Fruit fly (Drosophila melanogaster) whole organism, adult: ENCODE results near the gene Nmdmc.

Experiments used
- CG11617 ChIP-seq: fragments of 200-800 bp; sonication (Bioruptor generic); optimal IDR thresholded peaks from 2 replicates; lab custom pipeline; 2017; ENCODE audit warnings: mild to moderate bottlenecking, missing biosample characterization, missing genetic modification reagents, missing genetic modification characterization
- CG12768 ChIP-seq: fragments of 200-800 bp; sonication (Bioruptor generic); optimal IDR thresholded peaks from 2 replicates; lab custom pipeline; 2017; ENCODE audit warnings: missing biosample characterization, missing genetic modification characterization, mild to moderate bottlenecking, moderate library complexity, missing genetic modification reagents
- CG14711 ChIP-seq: fragments of 200-800 bp; sonication (Bioruptor generic); optimal IDR thresholded peaks from 2 replicates; lab custom pipeline; 2018; ENCODE audit warnings: missing biosample characterization, mild to moderate bottlenecking, missing genetic modification characterization, moderate library complexity
- CG1620 ChIP-seq: fragments of 200-800 bp; sonication (Bioruptor generic); optimal IDR thresholded peaks from 2 replicates; lab custom pipeline; 2016; ENCODE audit warnings: missing biosample characterization, missing genetic modification characterization
- CG33017 ChIP-seq: fragments of 200-800 bp; sonication (Bioruptor generic); optimal IDR thresholded peaks from 2 replicates; lab custom pipeline; 2018; ENCODE audit warnings: missing biosample characterization, mild to moderate bottlenecking, missing genetic modification characterization, moderate library complexity
- CG5204 ChIP-seq: fragments of 200-800 bp; sonication (Bioruptor generic); optimal IDR thresholded peaks from 2 replicates; lab custom pipeline; 2016; ENCODE audit warnings: missing biosample characterization, missing genetic modification characterization
- CG7045 ChIP-seq: fragments of 200-800 bp; sonication (Bioruptor generic); optimal IDR thresholded peaks from 2 replicates; lab custom pipeline; 2017; ENCODE audit warnings: missing biosample characterization, mild to moderate bottlenecking, missing genetic modification characterization
- CG7101 ChIP-seq: fragments of 200-800 bp; sonication (Bioruptor generic); optimal IDR thresholded peaks from 2 replicates; lab custom pipeline; 2018; ENCODE audit warnings: missing biosample characterization, mild to moderate bottlenecking, missing genetic modification characterization, moderate library complexity
- Clk ChIP-seq: fragments of 200-800 bp; sonication (Bioruptor generic); optimal IDR thresholded peaks from 2 replicates; lab custom pipeline; 2017; ENCODE audit warnings: missing biosample characterization, missing genetic modification characterization
- Crg-1 ChIP-seq: fragments of 200-800 bp; sonication (Bioruptor generic); optimal IDR thresholded peaks from 2 replicates; lab custom pipeline; 2016; ENCODE audit warnings: missing biosample characterization, missing genetic modification characterization
- Hr96 ChIP-seq: fragments of 200-800 bp; sonication (Bioruptor generic); optimal IDR thresholded peaks from 2 replicates; lab custom pipeline; 2016; ENCODE audit warnings: missing biosample characterization, missing genetic modification characterization
- Mnt ChIP-seq: fragments of 200-800 bp; sonication (Bioruptor generic); optimal IDR thresholded peaks from 2 replicates; lab custom pipeline; 2016; ENCODE audit warnings: missing biosample characterization, mild to moderate bottlenecking, missing genetic modification characterization
- bab1 ChIP-seq: fragments of 200-800 bp; sonication (Bioruptor generic); optimal IDR thresholded peaks from 3 replicates; lab custom pipeline; 2019; ENCODE audit warnings: missing biosample characterization, mild to moderate bottlenecking, missing genetic modification characterization, moderate library complexity
- cic ChIP-seq: fragments of 200-800 bp; sonication (Bioruptor generic); optimal IDR thresholded peaks from 2 replicates; lab custom pipeline; 2017; ENCODE audit warnings: missing biosample characterization, mild to moderate bottlenecking, missing genetic modification characterization, moderate library complexity
- cnc ChIP-seq, 2 experiments: fragments of >200 bp; optimal IDR thresholded peaks; 2 replicates each; lab custom pipeline; 2017
- kay ChIP-seq: fragments of 200-800 bp; sonication (Bioruptor generic); peaks from one replicate; lab custom pipeline; 2016; ENCODE audit warnings: missing biosample characterization, missing genetic modification characterization, borderline replicate concordance
- ovo ChIP-seq: fragments of 200-800 bp; sonication (Bioruptor generic); optimal IDR thresholded peaks from 2 replicates; lab custom pipeline; 2016; ENCODE audit warnings: missing biosample characterization, missing genetic modification characterization
- pad ChIP-seq: fragments of 200-800 bp; sonication (Bioruptor generic); optimal IDR thresholded peaks from 3 replicates; lab custom pipeline; 2017; ENCODE audit warnings: missing biosample characterization, missing genetic modification characterization, mild to moderate bottlenecking, moderate library complexity, missing genetic modification reagents
- tj ChIP-seq: fragments of 200-800 bp; sonication (Bioruptor generic); optimal IDR thresholded peaks from 3 replicates; lab custom pipeline; 2017; ENCODE audit warnings: missing biosample characterization, mild to moderate bottlenecking, missing genetic modification characterization, moderate library complexity
- toe ChIP-seq: fragments of 200-800 bp; sonication (Bioruptor generic); optimal IDR thresholded peaks from 2 replicates; lab custom pipeline; 2016; ENCODE audit warnings: missing biosample characterization, missing genetic modification characterization

Nmdmc gene

dm6 chr3R:9053021-9053420 is 2.7 kb upstream of the Nmdmc start:
- TF ChIP-seq bab1 (GFP tag; lab: Kevin White, UChicago) (peak; percentile 35), Crg-1 (GFP tag; lab: Kevin White, UChicago) (peak; percentile 9), Clk (GFP tag; lab: Kevin White, UChicago) (peak; percentile 35), CG5204 (GFP tag; lab: Kevin White, UChicago) (no peak), pad (peak; percentile 88), CG1620 (GFP tag; lab: Kevin White, UChicago) (no peak), CG7101 (tag; lab: Kevin White, UChicago) (peak; percentile 46), toe (GFP tag; lab: Kevin White, UChicago) (no peak), CG12768 (GFP tag; lab: Kevin White, UChicago) (peak; percentile 71), CG11617 (no peak), cic (GFP tag; lab: Kevin White, UChicago) (peak; percentile 92), CG7045 (peak; percentile 34), CG33017 (tag; lab: Kevin White, UChicago) (peak; percentile 61), CG14711 (tag; lab: Kevin White, UChicago) (peak; percentile 17), kay (no peak), Mnt (peak; percentile 87), tj (peak; percentile 52), ovo (GFP tag; lab: Kevin White, UChicago) (peak; percentile 40), cnc (optimal IDR thresholded peaks at IDR 0.05; lab: Kevin White, UChicago) (no peak), Hr96 (peak; percentile 42)

dm6 chr3R:9051937-9052680 is 1.8 kb upstream of the Nmdmc start, which contains the start of gene Kdm2:
TSS of gene Kdm2 (plus strand) at chr3R:9052495.
- TF ChIP-seq cic (GFP tag; lab: Kevin White, UChicago) (peak; percentile 2), CG14711 (tag; lab: Kevin White, UChicago) (no peak), bab1 (GFP tag; lab: Kevin White, UChicago) (peak; percentile 47), Crg-1 (GFP tag; lab: Kevin White, UChicago) (no peak), tj (peak; percentile 14), pad (no peak), cnc (optimal IDR thresholded peaks at IDR 0.05; lab: Kevin White, UChicago) (no peak), CG7045 (no peak), CG33017 (tag; lab: Kevin White, UChicago) (peak; percentile 49), CG7101 (tag; lab: Kevin White, UChicago) (peak; percentile 55), CG5204 (GFP tag; lab: Kevin White, UChicago) (no peak), CG1620 (GFP tag; lab: Kevin White, UChicago) (peak; percentile 49), kay (peak; percentile 59), CG12768 (GFP tag; lab: Kevin White, UChicago) (peak; percentile 2), ovo (GFP tag; lab: Kevin White, UChicago) (no peak), toe (GFP tag; lab: Kevin White, UChicago) (no peak), Clk (GFP tag; lab: Kevin White, UChicago) (no peak), CG11617 (no peak), Mnt (peak; percentile 3), Hr96 (no peak)

- TF ChIP-seq Mnt (peak; percentile 32), CG1620 (GFP tag; lab: Kevin White, UChicago) (no peak)
Measured at dm6 chr3R:9049091-9049981, 1.0 kb downstream of the Nmdmc start.

dm6 chr3R:9048466-9049072 is 1.8 kb downstream of the Nmdmc start, which contains the start of gene Mst85C:
TSS of gene Mst85C (plus strand) at chr3R:9048645.
- TF ChIP-seq cic (GFP tag; lab: Kevin White, UChicago) (peak; percentile 52), CG1620 (GFP tag; lab: Kevin White, UChicago) (no peak), CG33017 (tag; lab: Kevin White, UChicago) (no peak), CG11617 (no peak), CG12768 (GFP tag; lab: Kevin White, UChicago) (peak; percentile 28), tj (peak; percentile 61), kay (peak; percentile 79), Mnt (no peak), Crg-1 (GFP tag; lab: Kevin White, UChicago) (no peak), CG5204 (GFP tag; lab: Kevin White, UChicago) (no peak)

- TF ChIP-seq kay (peak; percentile 99), CG12768 (GFP tag; lab: Kevin White, UChicago) (peak; percentile 63), CG5204 (GFP tag; lab: Kevin White, UChicago) (no peak), CG14711 (tag; lab: Kevin White, UChicago) (peak; percentile 74), CG7045 (peak; percentile 62), Hr96 (no peak), Clk (GFP tag; lab: Kevin White, UChicago) (peak; percentile 8), Mnt (peak; percentile 92), cnc (optimal IDR thresholded peaks at IDR 0.05; lab: Kevin White, UChicago) (peak in 1 of 2 experiments; percentile 13), CG11617 (peak; percentile 72), cic (GFP tag; lab: Kevin White, UChicago) (peak; percentile 97), toe (GFP tag; lab: Kevin White, UChicago) (no peak), CG1620 (GFP tag; lab: Kevin White, UChicago) (no peak), tj (no peak), bab1 (GFP tag; lab: Kevin White, UChicago) (peak; percentile 76), pad (peak; percentile 41), CG33017 (tag; lab: Kevin White, UChicago) (peak; percentile 64), Crg-1 (GFP tag; lab: Kevin White, UChicago) (peak; percentile 80), ovo (GFP tag; lab: Kevin White, UChicago) (no peak), CG7101 (tag; lab: Kevin White, UChicago) (peak; percentile 78)
Measured at dm6 chr3R:9047561-9048465, 2.5 kb downstream of the Nmdmc start, which contains the start of gene Rel. TSS of gene Rel (minus strand) at chr3R:9047977.
